Fruit fly (Drosophila melanogaster) whole organism: ENCODE results near the gene Piezo.

ENCODE experiments used
- CG8478 ChIP-seq: fragments of >200 bp; optimal IDR thresholded peaks from 2 replicates; lab custom pipeline; 2018; ENCODE audit warnings: inconsistent platforms
- Dll ChIP-seq: fragments of >200 bp; optimal IDR thresholded peaks from 2 replicates; lab custom pipeline; 2017
- EcR ChIP-seq, 2 experiments: fragments of >200 bp; optimal IDR thresholded peaks; 2 replicates each; lab custom pipeline; 2017; ENCODE audit warnings: missing biosample characterization in 2 of 2, missing genetic modification characterization in 2 of 2, missing genetic modification reagents in 2 of 2
- pan ChIP-seq: fragments of >200 bp; optimal IDR thresholded peaks from 2 replicates; lab custom pipeline; 2017
- psq ChIP-seq: fragments of >200 bp; optimal IDR thresholded peaks from 2 replicates; lab custom pipeline; 2017
- usp ChIP-seq: fragments of >200 bp; optimal IDR thresholded peaks from 2 replicates; lab custom pipeline; 2017; ENCODE audit warnings: missing biosample characterization, missing genetic modification characterization, mixed read lengths

The Piezo gene

DNA sequence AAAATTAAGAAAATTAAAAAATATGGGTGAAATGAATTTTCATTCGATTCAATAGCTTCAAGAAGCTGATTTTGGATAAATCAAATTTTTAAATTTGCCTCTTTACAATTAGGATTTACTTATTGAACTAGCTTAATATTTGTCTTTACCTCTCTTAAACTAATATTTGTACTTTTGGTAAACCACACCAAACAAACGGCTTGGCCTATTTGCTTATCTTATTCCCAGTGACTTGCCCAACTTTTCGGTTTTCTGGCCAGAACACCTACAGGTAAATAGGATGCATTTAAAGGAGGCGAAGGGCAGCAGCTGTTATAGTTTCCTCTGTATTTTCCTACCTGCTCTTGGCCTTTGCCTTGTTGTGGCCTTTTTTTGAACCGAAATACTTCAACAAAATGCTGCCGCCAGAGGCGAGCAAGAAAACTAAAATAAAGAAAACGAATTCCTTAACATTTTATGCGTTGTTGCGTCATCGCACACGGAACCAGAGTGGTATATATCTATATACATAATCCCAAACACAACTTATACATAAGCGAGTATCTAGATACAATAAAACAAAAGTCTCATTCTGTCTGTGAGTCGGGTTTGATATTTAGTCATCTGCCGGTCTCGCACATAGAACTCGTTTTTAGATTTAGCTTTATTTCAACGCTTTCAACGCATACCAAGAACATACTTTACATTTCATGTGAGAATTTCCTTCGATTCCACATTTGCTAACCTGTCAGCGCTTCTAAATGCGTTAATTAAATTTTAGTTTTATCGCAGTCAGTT lies 3.1 kb downstream of the Piezo start:
- TF ChIP-seq pan (lab: Kevin White, UChicago) (no peak), Dll (lab: Kevin White, UChicago) (no peak), psq (lab: Kevin White, UChicago) (no peak), usp (GFP tag; lab: Kevin White, UChicago) (no peak), CG8478 (lab: Kevin White, UChicago) (no peak), EcR (GFP tag; optimal IDR thresholded peaks at IDR 0.05; lab: Kevin White, UChicago) (no peak)

DNA sequence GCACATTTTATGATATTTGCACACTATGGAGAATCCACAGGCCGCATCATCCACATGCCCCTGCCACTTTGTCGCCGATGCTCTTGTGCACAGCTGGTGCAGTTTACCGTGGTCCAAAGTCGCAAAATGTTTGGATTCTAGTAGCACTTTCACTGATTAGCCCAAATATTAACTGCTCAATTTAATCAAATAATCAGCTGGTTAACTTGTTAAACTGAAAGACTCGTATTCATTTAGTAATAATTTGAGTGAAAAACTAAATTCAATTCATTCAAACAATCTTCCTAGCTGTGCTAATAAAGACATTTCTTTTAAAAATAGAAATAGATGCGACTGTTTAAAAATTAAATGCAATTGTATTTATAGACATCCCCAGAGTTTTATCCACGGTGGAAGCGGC lies 5.2 kb downstream of the Piezo start:
- TF ChIP-seq pan (lab: Kevin White, UChicago) = no peak
- no peak for TF ChIP-seq EcR (GFP tag; optimal IDR thresholded peaks at IDR 0.05; lab: Kevin White, UChicago)

DNA sequence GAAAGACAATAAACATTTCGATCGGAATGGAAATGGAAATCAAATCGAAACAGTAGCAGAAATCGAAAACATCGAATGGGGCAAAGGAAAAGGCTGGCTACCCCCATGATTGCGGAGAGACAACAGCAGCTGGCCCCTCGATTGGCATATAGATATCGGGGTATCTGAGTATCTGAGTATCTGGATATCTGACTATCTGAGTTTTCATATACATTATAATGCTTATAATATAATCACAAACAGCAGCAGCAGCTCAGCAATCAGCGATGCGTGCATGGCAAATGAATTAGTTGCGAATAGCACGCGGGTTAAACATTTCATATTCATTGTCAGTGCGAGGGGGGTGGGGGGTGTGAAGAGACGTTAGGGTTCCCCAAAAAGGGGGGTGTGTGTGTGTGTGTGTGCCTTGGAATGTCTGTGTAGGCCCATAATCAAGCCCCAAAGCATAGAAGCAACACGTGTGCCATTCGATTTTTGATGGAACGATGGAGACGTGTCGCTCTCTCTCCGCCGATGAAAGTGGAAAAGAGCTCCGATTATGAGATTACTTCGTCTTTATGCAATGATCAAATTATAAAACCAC lies 7.8 kb downstream of the Piezo start:
- TF ChIP-seq Dll (lab: Kevin White, UChicago) (no peak), EcR (GFP tag; optimal IDR thresholded peaks at IDR 0.05; lab: Kevin White, UChicago) (no peak), pan (lab: Kevin White, UChicago) (no peak), psq (lab: Kevin White, UChicago) (no peak), usp (GFP tag; lab: Kevin White, UChicago) (no peak)

DNA sequence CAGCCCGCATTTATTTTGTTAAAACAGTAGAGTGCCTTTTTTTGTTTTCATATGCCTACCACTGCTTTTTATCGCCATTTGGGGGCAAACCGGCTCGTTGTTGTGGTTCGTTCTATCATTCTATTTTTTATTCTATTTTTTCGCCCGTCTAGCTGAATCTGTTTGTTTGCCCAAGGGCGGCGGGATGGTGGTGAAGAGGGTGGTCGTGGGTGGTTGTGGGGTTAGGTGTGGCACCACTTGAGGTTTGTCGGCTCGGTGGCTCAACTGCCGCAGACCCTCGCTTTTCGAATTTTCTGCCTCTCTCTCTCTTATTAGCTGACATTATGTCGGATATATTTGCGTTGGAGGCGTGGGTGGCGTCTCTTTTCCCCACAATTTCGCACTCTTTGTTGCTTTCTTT lies 8.7 kb downstream of the Piezo start:
- no peak for TF ChIP-seq EcR (GFP tag; optimal IDR thresholded peaks at IDR 0.05; lab: Kevin White, UChicago)
- no peak for TF ChIP-seq usp (GFP tag; lab: Kevin White, UChicago)
- TF ChIP-seq psq (lab: Kevin White, UChicago) = no peak
- no peak for TF ChIP-seq Dll (lab: Kevin White, UChicago)
- no peak for TF ChIP-seq pan (lab: Kevin White, UChicago)
- no peak for TF ChIP-seq CG8478 (lab: Kevin White, UChicago)

DNA sequence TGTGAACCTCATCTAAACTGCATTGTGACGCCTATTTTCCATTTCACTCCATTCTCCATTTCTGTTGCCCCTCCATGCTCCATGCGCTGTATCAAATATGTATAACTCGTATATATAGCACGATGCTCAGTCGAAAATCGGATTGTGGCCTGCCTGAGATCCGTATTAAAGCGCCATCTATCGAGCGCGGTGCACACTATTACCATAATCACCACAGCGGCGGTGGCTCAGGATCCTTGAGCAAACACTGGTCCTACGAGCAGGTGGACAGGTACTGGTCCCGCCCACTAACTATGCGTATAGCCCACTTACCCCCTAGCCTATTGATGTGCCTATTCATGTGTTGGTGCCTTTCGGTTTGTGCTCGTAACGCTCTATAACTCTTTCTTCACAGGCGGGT lies 22.1 kb downstream of the Piezo start:
- TF ChIP-seq usp (GFP tag; lab: Kevin White, UChicago) (no peak), Dll (lab: Kevin White, UChicago) (no peak), pan (lab: Kevin White, UChicago) (no peak), psq (lab: Kevin White, UChicago) (no peak), EcR (GFP tag; optimal IDR thresholded peaks at IDR 0.05; lab: Kevin White, UChicago) (no peak), CG8478 (lab: Kevin White, UChicago) (no peak)

DNA sequence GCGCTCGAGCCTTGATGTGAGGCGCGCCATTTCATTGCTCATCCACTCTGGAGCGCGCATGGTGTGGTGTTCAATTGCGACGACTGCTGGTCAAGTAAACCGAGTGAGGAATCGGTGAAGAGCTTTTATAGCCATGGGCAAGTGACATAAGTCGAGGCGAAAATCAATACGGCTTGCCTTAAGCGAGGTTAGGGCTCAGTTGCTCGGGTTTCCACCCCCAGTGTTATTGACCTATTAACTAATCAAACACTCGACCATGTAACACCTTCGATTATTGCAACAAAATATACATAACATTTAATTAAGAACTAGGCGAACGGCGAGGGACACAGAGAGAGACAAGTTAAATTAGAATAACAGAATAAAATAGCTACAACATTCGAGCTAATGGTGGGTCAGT lies 27.8 kb downstream of the Piezo start, which contains the start of gene CG34134:
Gene CG34134, minus strand, starts transcription at position 101 of the 400 bp plus-strand sequence.
- TF ChIP-seq pan (lab: Kevin White, UChicago) (no peak), psq (lab: Kevin White, UChicago) (no peak), EcR (GFP tag; optimal IDR thresholded peaks at IDR 0.05; lab: Kevin White, UChicago) (no peak), CG8478 (lab: Kevin White, UChicago) (no peak), Dll (lab: Kevin White, UChicago) (no peak), usp (GFP tag; lab: Kevin White, UChicago) (no peak)

DNA sequence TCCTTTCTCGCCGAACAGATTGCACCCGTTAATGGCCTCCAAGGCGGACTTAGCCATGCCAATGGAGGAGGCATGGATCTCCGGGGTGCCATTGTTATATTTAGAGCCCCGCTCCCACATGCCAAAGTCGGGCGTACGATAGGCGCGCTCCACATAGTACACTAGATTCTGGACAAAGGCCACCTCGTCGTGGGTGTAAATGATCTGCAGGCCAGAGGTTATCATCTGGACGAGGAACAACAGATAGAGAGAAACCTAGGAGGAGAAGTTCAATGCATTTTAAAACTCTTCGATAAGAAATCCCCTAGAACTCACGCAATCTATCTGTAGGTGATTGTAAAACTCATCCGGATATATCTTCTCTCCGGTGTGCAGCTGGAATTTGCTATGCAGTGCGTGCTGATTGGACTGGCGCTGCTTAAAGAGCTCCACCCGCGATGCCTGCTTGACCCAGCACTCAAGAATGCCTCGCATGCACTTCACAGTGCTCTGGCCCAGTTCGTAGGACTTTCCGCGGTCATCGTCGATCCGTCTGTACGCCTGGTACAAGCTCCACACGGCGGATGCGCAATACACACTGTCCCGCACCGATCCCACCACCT lies 33.0 kb downstream of the Piezo start:
- TF ChIP-seq EcR (GFP tag; optimal IDR thresholded peaks at IDR 0.05; lab: Kevin White, UChicago) (no peak), psq (lab: Kevin White, UChicago) (no peak), pan (lab: Kevin White, UChicago) (no peak), Dll (lab: Kevin White, UChicago) (no peak), usp (GFP tag; lab: Kevin White, UChicago) (no peak), CG8478 (lab: Kevin White, UChicago) (no peak)

DNA sequence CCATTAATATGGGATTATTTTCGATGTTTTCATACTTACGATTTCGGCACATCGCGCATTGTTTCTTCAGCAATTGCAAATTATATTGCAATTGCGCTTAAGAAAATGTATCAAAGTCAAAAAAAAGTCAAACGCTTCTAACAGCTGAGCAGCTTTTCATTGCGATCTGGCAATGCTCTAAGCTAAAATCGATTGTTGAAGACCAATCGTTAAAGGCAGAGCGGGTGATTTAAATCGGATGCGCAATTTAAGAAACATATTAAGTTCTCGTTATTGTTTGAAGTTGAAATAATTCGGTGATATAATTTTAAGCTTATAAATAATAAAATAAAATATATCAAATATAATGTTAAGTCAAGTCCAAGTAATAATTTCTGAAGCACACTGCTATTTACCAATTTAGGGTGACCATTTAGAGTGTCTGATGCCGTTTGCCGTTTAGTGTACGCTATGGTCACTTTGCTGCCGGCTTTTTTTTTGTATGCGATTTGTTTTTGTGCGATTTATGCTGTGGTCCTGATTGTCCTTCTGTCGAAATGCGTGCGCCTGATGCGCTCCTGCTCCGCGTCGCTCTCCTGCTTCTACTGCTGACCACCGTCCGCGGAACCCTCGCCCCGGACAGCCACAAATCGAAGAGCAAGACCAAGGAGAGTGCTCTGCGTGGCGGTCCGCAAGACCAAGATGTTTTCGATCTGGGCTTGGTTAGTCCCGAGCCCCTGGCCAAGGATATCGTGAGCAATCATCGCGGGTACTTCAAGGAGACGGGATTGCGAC lies 34.1 kb downstream of the Piezo start, which contains the start of the genes CG8475 and CG8460:
Gene CG8475, minus strand, starts transcription at position 162 of the 774 bp plus-strand sequence.
Gene CG8460, plus strand, starts transcription at position 437 of the 774 bp plus-strand sequence.
- TF ChIP-seq usp (GFP tag; lab: Kevin White, UChicago) (no peak), Dll (lab: Kevin White, UChicago) (no peak), psq (lab: Kevin White, UChicago) (no peak), EcR (GFP tag; optimal IDR thresholded peaks at IDR 0.05; lab: Kevin White, UChicago) (no peak), CG8478 (lab: Kevin White, UChicago) (no peak), pan (lab: Kevin White, UChicago) (no peak)

DNA sequence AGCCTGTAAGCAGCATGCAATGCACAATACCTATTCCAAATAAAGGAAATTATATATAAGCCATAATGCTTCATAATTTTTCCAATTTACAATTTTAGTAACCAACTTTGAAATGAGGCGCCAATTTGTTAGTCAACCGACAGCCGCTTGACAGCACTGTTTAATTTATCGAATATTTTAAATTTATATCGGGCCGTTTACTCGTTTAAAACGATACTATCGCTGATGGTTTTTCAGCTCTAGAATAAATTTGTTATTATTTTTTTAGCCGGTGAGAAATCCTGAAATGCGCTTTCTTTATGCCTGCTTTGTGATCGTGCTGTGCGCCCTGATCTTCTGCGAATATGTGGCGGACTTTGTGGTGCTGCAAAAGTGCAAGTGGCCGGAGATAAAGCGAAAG lies 35.9 kb downstream of the Piezo start, which contains the start of gene PGAP5:
Gene PGAP5, plus strand, starts transcription at position 126 of the 400 bp plus-strand sequence.
- no peak for TF ChIP-seq psq (lab: Kevin White, UChicago)
- no peak for TF ChIP-seq EcR (GFP tag; optimal IDR thresholded peaks at IDR 0.05; lab: Kevin White, UChicago)

DNA sequence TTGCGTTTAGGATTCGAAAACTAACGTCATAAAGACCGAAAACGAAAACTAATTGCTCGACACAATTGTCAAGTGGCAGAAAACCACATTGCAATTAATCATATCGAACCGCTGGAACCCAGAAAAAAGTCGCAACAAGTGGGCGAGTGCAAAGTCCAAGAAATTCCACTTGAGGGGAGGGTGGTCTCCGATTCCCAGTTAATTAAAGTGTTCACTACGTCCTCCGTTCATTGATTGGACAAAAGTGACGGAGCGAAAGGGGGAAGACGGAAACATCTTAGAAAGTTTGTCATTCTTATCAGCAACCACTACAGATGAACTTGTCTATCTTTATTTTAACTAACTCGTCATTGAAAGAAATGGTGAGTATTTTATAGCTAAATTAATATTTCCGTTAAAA lies 39.7 kb downstream of the Piezo start:
- TF ChIP-seq Dll (lab: Kevin White, UChicago) (no peak), pan (lab: Kevin White, UChicago) (no peak), CG8478 (lab: Kevin White, UChicago) (no peak), EcR (GFP tag; optimal IDR thresholded peaks at IDR 0.05; lab: Kevin White, UChicago) (no peak), psq (lab: Kevin White, UChicago) (no peak), usp (GFP tag; lab: Kevin White, UChicago) (no peak)
